Fruit fly (Drosophila melanogaster) whole organism, adult: ENCODE data around the gene CG32625.

Experiments
- CG11617 ChIP-seq: fragments of 200-800 bp; sonication (Bioruptor generic); optimal IDR thresholded peaks from 2 replicates; lab custom pipeline; 2017; ENCODE audit warnings: mild to moderate bottlenecking, missing biosample characterization, missing genetic modification reagents, missing genetic modification characterization
- CG12768 ChIP-seq: fragments of 200-800 bp; sonication (Bioruptor generic); optimal IDR thresholded peaks from 2 replicates; lab custom pipeline; 2017; ENCODE audit warnings: missing biosample characterization, missing genetic modification characterization, mild to moderate bottlenecking, moderate library complexity, missing genetic modification reagents
- CG14711 ChIP-seq: fragments of 200-800 bp; sonication (Bioruptor generic); optimal IDR thresholded peaks from 2 replicates; lab custom pipeline; 2018; ENCODE audit warnings: missing biosample characterization, mild to moderate bottlenecking, missing genetic modification characterization, moderate library complexity
- CG1620 ChIP-seq: fragments of 200-800 bp; sonication (Bioruptor generic); optimal IDR thresholded peaks from 2 replicates; lab custom pipeline; 2016; ENCODE audit warnings: missing biosample characterization, missing genetic modification characterization
- CG33017 ChIP-seq: fragments of 200-800 bp; sonication (Bioruptor generic); optimal IDR thresholded peaks from 2 replicates; lab custom pipeline; 2018; ENCODE audit warnings: missing biosample characterization, mild to moderate bottlenecking, missing genetic modification characterization, moderate library complexity
- CG5204 ChIP-seq: fragments of 200-800 bp; sonication (Bioruptor generic); optimal IDR thresholded peaks from 2 replicates; lab custom pipeline; 2016; ENCODE audit warnings: missing biosample characterization, missing genetic modification characterization
- CG7045 ChIP-seq: fragments of 200-800 bp; sonication (Bioruptor generic); optimal IDR thresholded peaks from 2 replicates; lab custom pipeline; 2017; ENCODE audit warnings: missing biosample characterization, mild to moderate bottlenecking, missing genetic modification characterization
- CG7101 ChIP-seq: fragments of 200-800 bp; sonication (Bioruptor generic); optimal IDR thresholded peaks from 2 replicates; lab custom pipeline; 2018; ENCODE audit warnings: missing biosample characterization, mild to moderate bottlenecking, missing genetic modification characterization, moderate library complexity
- Clk ChIP-seq: fragments of 200-800 bp; sonication (Bioruptor generic); optimal IDR thresholded peaks from 2 replicates; lab custom pipeline; 2017; ENCODE audit warnings: missing biosample characterization, missing genetic modification characterization
- Crg-1 ChIP-seq: fragments of 200-800 bp; sonication (Bioruptor generic); optimal IDR thresholded peaks from 2 replicates; lab custom pipeline; 2016; ENCODE audit warnings: missing biosample characterization, missing genetic modification characterization
- Hr96 ChIP-seq: fragments of 200-800 bp; sonication (Bioruptor generic); optimal IDR thresholded peaks from 2 replicates; lab custom pipeline; 2016; ENCODE audit warnings: missing biosample characterization, missing genetic modification characterization
- Mnt ChIP-seq: fragments of 200-800 bp; sonication (Bioruptor generic); optimal IDR thresholded peaks from 2 replicates; lab custom pipeline; 2016; ENCODE audit warnings: missing biosample characterization, mild to moderate bottlenecking, missing genetic modification characterization
- bab1 ChIP-seq: fragments of 200-800 bp; sonication (Bioruptor generic); optimal IDR thresholded peaks from 3 replicates; lab custom pipeline; 2019; ENCODE audit warnings: missing biosample characterization, mild to moderate bottlenecking, missing genetic modification characterization, moderate library complexity
- cic ChIP-seq: fragments of 200-800 bp; sonication (Bioruptor generic); optimal IDR thresholded peaks from 2 replicates; lab custom pipeline; 2017; ENCODE audit warnings: missing biosample characterization, mild to moderate bottlenecking, missing genetic modification characterization, moderate library complexity
- cnc ChIP-seq, 2 experiments: fragments of >200 bp; optimal IDR thresholded peaks; 2 replicates each; lab custom pipeline; 2017
- kay ChIP-seq: fragments of 200-800 bp; sonication (Bioruptor generic); peaks from one replicate; lab custom pipeline; 2016; ENCODE audit warnings: missing biosample characterization, missing genetic modification characterization, borderline replicate concordance
- ovo ChIP-seq: fragments of 200-800 bp; sonication (Bioruptor generic); optimal IDR thresholded peaks from 2 replicates; lab custom pipeline; 2016; ENCODE audit warnings: missing biosample characterization, missing genetic modification characterization
- pad ChIP-seq: fragments of 200-800 bp; sonication (Bioruptor generic); optimal IDR thresholded peaks from 3 replicates; lab custom pipeline; 2017; ENCODE audit warnings: missing biosample characterization, missing genetic modification characterization, mild to moderate bottlenecking, moderate library complexity, missing genetic modification reagents
- tj ChIP-seq: fragments of 200-800 bp; sonication (Bioruptor generic); optimal IDR thresholded peaks from 3 replicates; lab custom pipeline; 2017; ENCODE audit warnings: missing biosample characterization, mild to moderate bottlenecking, missing genetic modification characterization, moderate library complexity
- toe ChIP-seq: fragments of 200-800 bp; sonication (Bioruptor generic); optimal IDR thresholded peaks from 2 replicates; lab custom pipeline; 2016; ENCODE audit warnings: missing biosample characterization, missing genetic modification characterization

Gene CG32625

dm6 chrX:13737939-13738338 is 18.7 kb downstream of the CG32625 start, which contains the start of gene CG11134:
CG11134 (plus strand) TSS chrX:13737942.
- peak; percentile 5 for TF ChIP-seq cic (GFP tag; lab: Kevin White, UChicago)
- peak; percentile 16 for TF ChIP-seq bab1
- no peak for TF ChIP-seq Crg-1 (GFP tag; lab: Kevin White, UChicago)
- TF ChIP-seq pad (GFP tag; lab: Kevin White, UChicago), result no peak

- TF ChIP-seq CG12768 (GFP tag; lab: Kevin White, UChicago) (no peak), Mnt (GFP tag; lab: Kevin White, UChicago) (peak; percentile 38), ovo (GFP tag; lab: Kevin White, UChicago) (peak; percentile 29), CG11617 (GFP tag; lab: Kevin White, UChicago) (peak; percentile 40), CG14711 (tag; lab: Kevin White, UChicago) (peak; percentile 1), tj (GFP tag; lab: Kevin White, UChicago) (no peak), bab1 (peak; percentile 18)
These were observed 20.5 kb downstream of the CG32625 start, which contains the start of gene g for dm6 chrX:13736174-13736482. g (minus strand) TSS chrX:13736278.

dm6 chrX:13735322-13736173 is 21.1 kb downstream of the CG32625 start:
- TF ChIP-seq Mnt (GFP tag; lab: Kevin White, UChicago) (no peak), tj (GFP tag; lab: Kevin White, UChicago) (peak; percentile 70), kay (peak; percentile 84), cnc (optimal IDR thresholded peaks at IDR 0.05; lab: Kevin White, UChicago) (no peak), CG5204 (GFP tag; lab: Kevin White, UChicago) (no peak), bab1 (no peak), Clk (GFP tag; lab: Kevin White, UChicago) (no peak), CG11617 (GFP tag; lab: Kevin White, UChicago) (peak; percentile 9), CG14711 (tag; lab: Kevin White, UChicago) (no peak), CG12768 (GFP tag; lab: Kevin White, UChicago) (no peak), ovo (GFP tag; lab: Kevin White, UChicago) (peak; percentile 73), CG1620 (no peak)

- TF ChIP-seq CG33017 (tag; lab: Kevin White, UChicago) (peak; percentile 82), CG12768 (GFP tag; lab: Kevin White, UChicago) (peak; percentile 60), CG11617 (GFP tag; lab: Kevin White, UChicago) (peak; percentile 49), Mnt (GFP tag; lab: Kevin White, UChicago) (no peak), pad (GFP tag; lab: Kevin White, UChicago) (peak; percentile 29), Clk (GFP tag; lab: Kevin White, UChicago) (no peak), CG7101 (tag; lab: Kevin White, UChicago) (peak; percentile 80), kay (no peak), Hr96 (GFP tag; lab: Kevin White, UChicago) (no peak), CG14711 (tag; lab: Kevin White, UChicago) (peak; percentile 76), cnc (optimal IDR thresholded peaks at IDR 0.05; lab: Kevin White, UChicago) (no peak), cic (GFP tag; lab: Kevin White, UChicago) (no peak), CG5204 (GFP tag; lab: Kevin White, UChicago) (no peak), CG1620 (no peak), ovo (GFP tag; lab: Kevin White, UChicago) (no peak), Crg-1 (GFP tag; lab: Kevin White, UChicago) (no peak), tj (GFP tag; lab: Kevin White, UChicago) (no peak), bab1 (peak; percentile 76), CG7045 (GFP tag; lab: Kevin White, UChicago) (peak; percentile 20), toe (no peak)
These were observed 21.8 kb downstream of the CG32625 start for dm6 chrX:13734866-13735265.

dm6 chrX:13721934-13722333 is 34.7 kb downstream of the CG32625 start, which contains the start of the genes Mrgn1 and mus101:
Mrgn1 (minus strand) TSS chrX:13721977.
mus101 (plus strand) TSS chrX:13722246.
- TF ChIP-seq bab1 (peak; percentile 58), tj (GFP tag; lab: Kevin White, UChicago) (peak; percentile 12), CG7101 (tag; lab: Kevin White, UChicago) (peak; percentile 21), ovo (GFP tag; lab: Kevin White, UChicago) (no peak), CG1620 (no peak)

dm6 chrX:13717982-13718402 is 38.6 kb downstream of the CG32625 start, which contains the start of gene Nadsyn:
Nadsyn (minus strand) TSS chrX:13718285.
- no peak for TF ChIP-seq CG7045 (GFP tag; lab: Kevin White, UChicago)
- peak; percentile 89 for TF ChIP-seq Mnt (GFP tag; lab: Kevin White, UChicago)
- TF ChIP-seq CG1620, result peak; percentile 15
- no peak for TF ChIP-seq Crg-1 (GFP tag; lab: Kevin White, UChicago)
- peak; percentile 25 for TF ChIP-seq CG11617 (GFP tag; lab: Kevin White, UChicago)
- peak; percentile 28 for TF ChIP-seq CG14711 (tag; lab: Kevin White, UChicago)
